Worm (Caenorhabditis elegans) whole organism, L4 larva: ENCODE results near the gene ZC250.5.

Experiments
- D1046.2 ChIP-seq: fragments of 200-800 bp; sonication (Bioruptor generic); IDR thresholded peaks from 2 replicates; pipeline ENCODE4 v1.3.6; 2022; ENCODE audit warnings: missing genetic modification characterization, missing compliant biosample characterization
- F44E2.7 ChIP-seq: fragments of 200-800 bp; sonication (Bioruptor generic); IDR thresholded peaks from 2 replicates; pipeline ENCODE4 v2.1.2; 2022; ENCODE audit warnings: missing genetic modification characterization, missing compliant biosample characterization
- T20F7.1 ChIP-seq: fragments of 200-800 bp; sonication (Bioruptor generic); optimal IDR thresholded peaks from 2 replicates; lab custom pipeline; 2018; ENCODE audit warnings: mild to moderate bottlenecking, missing genetic modification characterization, missing compliant biosample characterization
- Y48G9A.11 ChIP-seq: fragments of 200-800 bp; sonication (Bioruptor generic); IDR thresholded peaks from 2 replicates; pipeline ENCODE4 v1.3.6; 2022; ENCODE audit warnings: missing genetic modification reagents, missing genetic modification characterization, missing compliant biosample characterization
- Y75B8A.6 ChIP-seq: fragments of 200-800 bp; sonication (Bioruptor generic); IDR thresholded peaks from 2 replicates; pipeline ENCODE4 v1.3.6; 2022; ENCODE audit warnings: missing genetic modification reagents, missing genetic modification characterization, missing compliant biosample characterization
- aha-1 ChIP-seq: fragments of 150-350 bp; peaks from one replicate; lab custom pipeline; 2014; ENCODE audit warnings: missing biosample characterization, missing genetic modification characterization
- arid-1 ChIP-seq: fragments of 200-800 bp; sonication (Bioruptor generic); conservative IDR thresholded peaks from 2 replicates; pipeline ENCODE4 v1.3.6; 2022; ENCODE audit warnings: missing genetic modification reagents, missing genetic modification characterization, missing compliant biosample characterization
- attf-4 ChIP-seq: sonication (generic microtip); optimal IDR thresholded peaks from 3 replicates; lab custom pipeline; 2017; ENCODE audit warnings: missing biosample characterization, missing genetic modification characterization
- ceh-20 ChIP-seq: fragments of 200-800 bp; sonication (Bioruptor generic); IDR thresholded peaks from 2 replicates; pipeline ENCODE4 v1.3.6; 2022; ENCODE audit warnings: missing genetic modification reagents, missing genetic modification characterization, missing compliant biosample characterization
- ceh-28 ChIP-seq: fragments of 150-350 bp; optimal IDR thresholded peaks from 2 replicates; lab custom pipeline; 2014; ENCODE audit warnings: missing biosample characterization, missing genetic modification reagents, missing genetic modification characterization
- ceh-32 ChIP-seq: sonication (generic microtip); optimal IDR thresholded peaks from 2 replicates; lab custom pipeline; 2016; ENCODE audit warnings: mild to moderate bottlenecking, missing genetic modification characterization, missing compliant biosample characterization; ENCODE audit not compliant: poor library complexity
- daf-12 ChIP-seq: fragments of 150-350 bp; optimal IDR thresholded peaks from 2 replicates; lab custom pipeline; 2014; ENCODE audit warnings: missing biosample characterization, missing genetic modification reagents, missing genetic modification characterization
- dmd-8 ChIP-seq: fragments of 200-800 bp; sonication (Bioruptor generic); IDR thresholded peaks from 2 replicates; pipeline ENCODE4 v1.3.6; 2022; ENCODE audit warnings: missing genetic modification characterization, missing compliant biosample characterization
- dpl-1 ChIP-seq: fragments of 150-350 bp; optimal IDR thresholded peaks from 2 replicates; lab custom pipeline; 2014; ENCODE audit warnings: missing biosample characterization, missing genetic modification reagents, missing genetic modification characterization
- duxl-1 ChIP-seq: sonication (generic microtip); optimal IDR thresholded peaks from 2 replicates; lab custom pipeline; 2016; ENCODE audit warnings: mild to moderate bottlenecking, missing genetic modification characterization, moderate library complexity, missing compliant biosample characterization; ENCODE audit not compliant: poor library complexity
- dve-1 ChIP-seq: sonication (generic microtip); optimal IDR thresholded peaks from 2 replicates; lab custom pipeline; 2017; ENCODE audit warnings: antibody characterized with exemption, mild to moderate bottlenecking, missing genetic modification characterization, missing compliant biosample characterization; ENCODE audit not compliant: insufficient read depth
- gei-8 ChIP-seq: fragments of 200-800 bp; sonication (Bioruptor generic); optimal IDR thresholded peaks from 2 replicates; lab custom pipeline; 2018; ENCODE audit warnings: mild to moderate bottlenecking, missing genetic modification characterization, missing compliant biosample characterization
- hif-1 ChIP-seq, 2 experiments: sonication (generic microtip); optimal IDR thresholded peaks; 2 replicates each; lab custom pipeline; 2016 to 2017; ENCODE audit warnings: missing compliant biosample characterization in 2 of 2, missing genetic modification characterization in 2 of 2, missing genetic modification reagents in 2 of 2, missing genotype in 2 of 2, mild to moderate bottlenecking in 1 of 2
- hlh-11 ChIP-seq: fragments of 200-800 bp; sonication (Bioruptor generic); optimal IDR thresholded peaks from 2 replicates; lab custom pipeline; 2018; ENCODE audit warnings: mild to moderate bottlenecking, missing genetic modification characterization, missing compliant biosample characterization
- hlh-30 ChIP-seq: sonication (generic microtip); optimal IDR thresholded peaks from 2 replicates; lab custom pipeline; 2017; ENCODE audit warnings: antibody characterized with exemption, mild to moderate bottlenecking, missing genetic modification characterization, missing compliant biosample characterization; ENCODE audit not compliant: insufficient read depth
- lim-7 ChIP-seq: fragments of 200-800 bp; sonication (Bioruptor generic); IDR thresholded peaks from 2 replicates; pipeline ENCODE4 v1.3.6; 2022; ENCODE audit warnings: missing genetic modification characterization, missing compliant biosample characterization
- lin-13 ChIP-seq: fragments of 150-350 bp; optimal IDR thresholded peaks from 2 replicates; lab custom pipeline; 2014; ENCODE audit warnings: missing biosample characterization, missing genetic modification reagents, missing genetic modification characterization
- lin-29 ChIP-seq: fragments of 200-800 bp; sonication (Bioruptor generic); IDR thresholded peaks from 2 replicates; pipeline ENCODE4 v1.3.6; 2022; ENCODE audit warnings: missing genetic modification reagents, missing genetic modification characterization, missing compliant biosample characterization
- lir-3 ChIP-seq: sonication (generic microtip); optimal IDR thresholded peaks from 2 replicates; lab custom pipeline; 2016; ENCODE audit warnings: mild to moderate bottlenecking, missing genetic modification characterization, missing compliant biosample characterization
- lsy-2 ChIP-seq, 2 experiments: fragments of 150-350 bp in 1 of 2; sonication (generic microtip) in 1 of 2; optimal IDR thresholded peaks; 2 replicates each; lab custom pipeline; 2014 to 2017; ENCODE audit warnings: missing biosample characterization in 2 of 2, missing genetic modification characterization in 2 of 2
- madf-9 ChIP-seq: fragments of 200-800 bp; sonication (Bioruptor generic); conservative IDR thresholded peaks from 2 replicates; pipeline ENCODE4 v1.3.6; 2022; ENCODE audit warnings: missing genetic modification reagents, missing genetic modification characterization, missing compliant biosample characterization
- mdl-1 ChIP-seq, 2 experiments: fragments of 150-350 bp in 1 of 2; sonication (generic microtip) in 1 of 2; optimal IDR thresholded peaks; 2 replicates each; lab custom pipeline; 2014 to 2017; ENCODE audit warnings: missing biosample characterization in 2 of 2, missing genetic modification characterization in 2 of 2
- mep-1 ChIP-seq: fragments of 150-350 bp; sonication (generic microtip); optimal IDR thresholded peaks from 3 replicates; lab custom pipeline; 2014; ENCODE audit warnings: missing biosample characterization, missing genetic modification characterization
- mxl-2 ChIP-seq: fragments of 200-800 bp; sonication (Bioruptor generic); conservative IDR thresholded peaks from 2 replicates; pipeline ENCODE4 v1.3.6; 2022; ENCODE audit warnings: missing genetic modification reagents, missing genetic modification characterization, missing compliant biosample characterization
- nhr-10 ChIP-seq: fragments of 150-350 bp; optimal IDR thresholded peaks from 2 replicates; lab custom pipeline; 2014; ENCODE audit warnings: missing biosample characterization, missing genetic modification characterization
- nhr-102 ChIP-seq: sonication (generic microtip); optimal IDR thresholded peaks from 2 replicates; lab custom pipeline; 2016; ENCODE audit warnings: mild to moderate bottlenecking, missing genetic modification characterization, moderate library complexity, missing compliant biosample characterization
- nhr-11 ChIP-seq: fragments of 150-350 bp; optimal IDR thresholded peaks from 2 replicates; lab custom pipeline; 2014; ENCODE audit warnings: missing biosample characterization, missing genetic modification characterization
- nhr-237 ChIP-seq: sonication (generic microtip); optimal IDR thresholded peaks from 2 replicates; lab custom pipeline; 2017; ENCODE audit warnings: missing biosample characterization, missing genetic modification characterization
- nhr-28 ChIP-seq: fragments of 150-350 bp; optimal IDR thresholded peaks from 2 replicates; lab custom pipeline; 2014; ENCODE audit warnings: missing biosample characterization, missing genetic modification characterization
- nhr-42 ChIP-seq: fragments of 200-800 bp; sonication (Bioruptor generic); IDR thresholded peaks from 2 replicates; pipeline ENCODE4 v1.3.6; 2022; ENCODE audit warnings: missing genetic modification characterization, missing compliant biosample characterization
- nhr-6 ChIP-seq: fragments of 150-350 bp; optimal IDR thresholded peaks from 2 replicates; lab custom pipeline; 2014; ENCODE audit warnings: missing biosample characterization, missing genetic modification characterization
- pha-4 ChIP-seq, 2 experiments: fragments of 150-350 bp in 1 of 2; fragments of 200-800 bp in 1 of 2; sonication (Bioruptor generic) in 1 of 2; IDR thresholded peaks in 1 of 2; optimal IDR thresholded peaks in 1 of 2; 2 replicates each; pipeline versions ENCODE4 v1.3.6 to Lab custom; 2014 to 2022; ENCODE audit warnings: missing genetic modification characterization in 2 of 2, missing genetic modification reagents in 2 of 2, missing biosample characterization in 1 of 2, missing compliant biosample characterization in 1 of 2
- pqm-1 ChIP-seq: sonication (generic microtip); optimal IDR thresholded peaks from 2 replicates; lab custom pipeline; 2017; ENCODE audit warnings: missing biosample characterization, missing genetic modification characterization
- saeg-2 ChIP-seq: fragments of 200-800 bp; sonication (Bioruptor generic); IDR thresholded peaks from 2 replicates; pipeline ENCODE4 v1.3.6; 2022; ENCODE audit warnings: missing genetic modification reagents, missing genetic modification characterization, missing compliant biosample characterization
- set-16 ChIP-seq: fragments of 200-800 bp; sonication (Bioruptor generic); IDR thresholded peaks from 2 replicates; pipeline ENCODE4 v1.3.6; 2022; ENCODE audit warnings: missing genetic modification reagents, missing genetic modification characterization, missing compliant biosample characterization
- snpc-1.2 ChIP-seq: fragments of 200-800 bp; sonication (Bioruptor generic); IDR thresholded peaks from 2 replicates; pipeline ENCODE4 v1.3.6; 2022; ENCODE audit warnings: missing genetic modification reagents, missing genetic modification characterization, missing compliant biosample characterization
- snpc-4 ChIP-seq: fragments of 150-350 bp; optimal IDR thresholded peaks from 2 replicates; lab custom pipeline; 2014; ENCODE audit warnings: missing biosample characterization, missing genetic modification characterization
- spr-1 ChIP-seq: sonication (generic microtip); optimal IDR thresholded peaks from 2 replicates; lab custom pipeline; 2016; ENCODE audit warnings: mild to moderate bottlenecking, missing genetic modification characterization, missing compliant biosample characterization
- tag-97 ChIP-seq: fragments of 200-800 bp; sonication (Bioruptor generic); IDR thresholded peaks from 2 replicates; pipeline ENCODE4 v1.3.6; 2022; ENCODE audit warnings: missing genetic modification characterization, missing compliant biosample characterization
- tra-1 ChIP-seq: fragments of 200-800 bp; sonication (Bioruptor generic); IDR thresholded peaks from 2 replicates; pipeline ENCODE4 v1.3.6; 2022; ENCODE audit warnings: missing genetic modification reagents, missing genetic modification characterization, missing compliant biosample characterization
- unc-130 ChIP-seq: sonication (generic microtip); optimal IDR thresholded peaks from 2 replicates; lab custom pipeline; 2016; ENCODE audit warnings: missing genetic modification reagents, missing genetic modification characterization, missing compliant biosample characterization
- vab-7 ChIP-seq: fragments of 200-800 bp; sonication (Bioruptor generic); IDR thresholded peaks from 2 replicates; pipeline ENCODE4 v1.3.6; 2022; ENCODE audit warnings: missing genetic modification reagents, missing genetic modification characterization, missing compliant biosample characterization
- zfp-3 ChIP-seq: fragments of 200-800 bp; sonication (Bioruptor generic); conservative IDR thresholded peaks from 2 replicates; pipeline ENCODE4 v1.3.6; 2022; ENCODE audit warnings: missing genetic modification reagents, missing genetic modification characterization, missing compliant biosample characterization

ZC250.5 gene

DNA sequence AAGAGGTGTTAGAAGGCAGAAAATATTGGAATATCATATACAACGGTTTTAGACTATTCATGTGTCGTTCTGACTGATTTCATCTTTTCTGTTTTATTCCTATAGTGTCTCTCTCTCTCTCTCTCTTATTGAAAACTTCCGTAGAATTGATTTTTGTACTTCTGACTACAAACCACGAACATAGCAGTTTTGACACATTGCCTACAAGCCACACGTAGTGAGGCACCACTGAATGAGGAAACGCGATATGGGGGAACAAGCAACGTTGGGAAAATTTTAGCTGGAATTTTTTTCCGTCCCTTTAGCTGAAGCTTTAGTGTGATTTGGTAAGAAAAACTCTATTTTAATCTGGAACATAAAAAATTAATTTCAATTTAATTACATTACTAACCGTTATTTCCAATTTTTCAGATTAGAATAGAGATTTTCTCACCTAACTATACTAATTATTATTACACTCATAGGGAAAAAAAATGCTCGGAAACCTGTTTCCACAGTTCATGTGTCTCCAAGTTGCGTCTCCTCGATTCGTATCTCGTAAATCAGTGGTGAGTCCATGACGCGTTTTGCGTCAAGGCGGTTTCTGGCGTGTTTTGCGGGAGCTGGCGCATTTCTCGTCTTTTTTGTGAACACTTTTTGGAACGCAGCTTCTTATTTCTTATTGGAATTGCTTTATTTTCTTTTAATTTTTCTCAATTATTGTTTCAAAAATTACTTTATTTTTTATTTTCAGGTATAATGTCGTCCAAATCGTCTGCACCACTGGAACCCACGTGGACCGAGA lies 14.9 kb upstream of the ZC250.5 start, which contains the start of the genes nhr-142 and F44E7.9:
Gene nhr-142 (minus strand): TSS at position 57 of the 784 bp plus-strand sequence.
Gene F44E7.9 (plus strand): TSS at position 734 of the 784 bp plus-strand sequence.
- peak; percentile 2 for TF ChIP-seq lir-3 (tag; lab: Kevin White, UChicago)
- no peak for TF ChIP-seq Y75B8A.6 (GFP tag; lab: Robert Waterston, UW)
- TF ChIP-seq lim-7 (GFP tag; lab: Robert Waterston, UW), result no peak
- TF ChIP-seq Y48G9A.11 (GFP tag; lab: Robert Waterston, UW), result peak; percentile 47; the same call in 1 of the 2 replicates
- no peak for TF ChIP-seq gei-8
- no peak for TF ChIP-seq daf-12
- TF ChIP-seq spr-1 (tag; lab: Kevin White, UChicago), result peak; percentile 83
- no peak for TF ChIP-seq attf-4 (tag; lab: Kevin White, UChicago)
- peak; percentile 16 for TF ChIP-seq pqm-1 (tag; lab: Kevin White, UChicago)
- peak; percentile 95 for TF ChIP-seq mep-1 (tag; lab: Kevin White, UChicago)
- no peak for TF ChIP-seq ceh-28 (tag; lab: Kevin White, UChicago)
- peak; percentile 58 for TF ChIP-seq tra-1 (GFP tag; lab: Robert Waterston, UW)
- TF ChIP-seq unc-130 (GFP tag; lab: Kevin White, UChicago), result peak; percentile 75
- TF ChIP-seq nhr-102, result peak; percentile 92
- TF ChIP-seq tag-97, result no peak
- TF ChIP-seq mxl-2 (GFP tag; lab: Robert Waterston, UW), result 0 out of 2 replicates have a peak, but pooled peaks have one; percentile 31
- 0 out of 2 replicates have a peak, but pooled peaks have one; percentile 52 for TF ChIP-seq lin-29 (GFP tag; lab: Robert Waterston, UW)
- no peak for TF ChIP-seq set-16 (GFP tag; lab: Robert Waterston, UW)
- peak; percentile 33 to 89 for TF ChIP-seq lsy-2 (tag; optimal IDR thresholded peaks at IDR 0.05; lab: Kevin White, UChicago)
- TF ChIP-seq mdl-1 (tag; optimal IDR thresholded peaks at IDR 0.05; lab: Kevin White, UChicago), result peak in 1 of 2 experiments; percentile 32
- TF ChIP-seq snpc-1.2, result peak; percentile 66
- TF ChIP-seq ceh-32, result no peak
- TF ChIP-seq dmd-8 (GFP tag; lab: Robert Waterston, UW), result no peak
- TF ChIP-seq nhr-11 (tag; lab: Kevin White, UChicago), result peak; percentile 82
- TF ChIP-seq zfp-3, result 0 out of 2 replicates have a peak, but pooled peaks have one; percentile 54
- TF ChIP-seq nhr-6 (tag; lab: Kevin White, UChicago), result peak; percentile 91
- TF ChIP-seq dpl-1 (GFP tag; lab: Kevin White, UChicago), result peak; percentile 83
- TF ChIP-seq F44E2.7, result no peak
- TF ChIP-seq snpc-4 (tag; lab: Kevin White, UChicago), result no peak
- TF ChIP-seq hif-1 (tag; optimal IDR thresholded peaks at IDR 0.05; lab: Kevin White, UChicago), result peak; percentile 4 to 87
- peak; percentile 71 for TF ChIP-seq pha-4 (GFP tag; IDR thresholded peaks at IDR 0.05; lab: Robert Waterston, UW)
- no peak for TF ChIP-seq pha-4 (tag; optimal IDR thresholded peaks at IDR 0.05; lab: Kevin White, UChicago)
- TF ChIP-seq duxl-1 (tag; lab: Kevin White, UChicago), result peak; percentile 37
- peak; percentile 44; the same call in 1 of the 2 replicates for TF ChIP-seq vab-7 (GFP tag; lab: Robert Waterston, UW)
- TF ChIP-seq arid-1 (GFP tag; lab: Robert Waterston, UW), result peak; percentile 76
- 0 out of 2 replicates have a peak, but pooled peaks have one; percentile 36 for TF ChIP-seq saeg-2 (GFP tag; lab: Robert Waterston, UW)
- TF ChIP-seq nhr-28, result peak; percentile 100
- TF ChIP-seq nhr-237 (tag; lab: Kevin White, UChicago), result no peak
- TF ChIP-seq dve-1 (tag; lab: Kevin White, UChicago), result peak; percentile 82
- peak; percentile 96 for TF ChIP-seq aha-1 (tag; lab: Kevin White, UChicago)
- peak; percentile 34; the same call in 1 of the 2 replicates for TF ChIP-seq nhr-42
- peak; percentile 78 for TF ChIP-seq ceh-20 (GFP tag; lab: Robert Waterston, UW)
- peak; percentile 83 for TF ChIP-seq T20F7.1
- TF ChIP-seq nhr-10, result no peak
- peak; percentile 66 for TF ChIP-seq madf-9 (GFP tag; lab: Robert Waterston, UW)
- no peak for TF ChIP-seq D1046.2
- peak; percentile 59 for TF ChIP-seq hlh-30 (tag; lab: Kevin White, UChicago)
- peak; percentile 80 for TF ChIP-seq hlh-11 (tag; lab: Kevin White, UChicago)
- peak; percentile 80 for TF ChIP-seq lin-13 (GFP tag; lab: Kevin White, UChicago)
